Fruit fly (Drosophila melanogaster) whole organism, embryonic: Measurements from ENCODE around the gene CG32720.

ENCODE experiments used
- Atf-2 ChIP-seq: fragments of 200-800 bp; sonication (Bioruptor generic); optimal IDR thresholded peaks from 2 replicates; lab custom pipeline; 2016; ENCODE audit warnings: missing biosample characterization, missing genetic modification characterization
- Awh ChIP-seq: fragments of 200-800 bp; sonication (Bioruptor generic); IDR thresholded peaks from 2 replicates; pipeline ENCODE4, ENCODE4 v1.3.6; 2022; ENCODE audit warnings: missing biosample characterization, missing genetic modification characterization
- B-H2 ChIP-seq: fragments of 200-800 bp; sonication (Bioruptor generic); optimal IDR thresholded peaks from 2 replicates; lab custom pipeline; 2018; ENCODE audit warnings: missing biosample characterization, mild to moderate bottlenecking, missing genetic modification characterization
- Bgb ChIP-seq: fragments of 200-800 bp; sonication (Bioruptor generic); IDR thresholded peaks from 2 replicates; pipeline ENCODE4 v1.3.6; 2022; ENCODE audit warnings: missing biosample characterization, missing genetic modification characterization; ENCODE audit not compliant: partially characterized antibody
- CG11504 ChIP-seq: fragments of 200-800 bp; sonication (Bioruptor generic); optimal IDR thresholded peaks from 3 replicates; lab custom pipeline; 2019; ENCODE audit warnings: missing biosample characterization, mild to moderate bottlenecking, missing genetic modification characterization, moderate library complexity
- CG12299 ChIP-seq: fragments of 200-800 bp; sonication (Bioruptor generic); optimal IDR thresholded peaks from 2 replicates; lab custom pipeline; 2018; ENCODE audit warnings: missing biosample characterization, mild to moderate bottlenecking, missing genetic modification characterization
- CG12942 ChIP-seq: fragments of 200-800 bp; sonication (Bioruptor generic); optimal IDR thresholded peaks from 3 replicates; lab custom pipeline; 2016; ENCODE audit warnings: missing biosample characterization, missing genetic modification characterization
- CG14050 ChIP-seq: fragments of 200-800 bp; sonication (Bioruptor generic); IDR thresholded peaks from 3 replicates; pipeline ENCODE4 v1.3.6; 2022; ENCODE audit warnings: missing biosample characterization, missing genetic modification characterization
- CG16863 ChIP-seq: fragments of 200-800 bp; sonication (Bioruptor generic); optimal IDR thresholded peaks from 3 replicates; lab custom pipeline; 2016; ENCODE audit warnings: missing biosample characterization, missing genetic modification characterization
- CG17829 ChIP-seq: fragments of 200-800 bp; optimal IDR thresholded peaks from 2 replicates; lab custom pipeline; 2019; ENCODE audit warnings: missing biosample characterization, mild to moderate bottlenecking, missing genetic modification characterization, moderate library complexity
- CG2678 ChIP-seq: fragments of 200-800 bp; sonication (Bioruptor generic); optimal IDR thresholded peaks from 3 replicates; lab custom pipeline; 2019; ENCODE audit warnings: missing biosample characterization, mild to moderate bottlenecking, missing genetic modification characterization, moderate library complexity
- CG4404 ChIP-seq: fragments of 200-800 bp; sonication (Bioruptor generic); IDR thresholded peaks from 2 replicates; pipeline ENCODE4 v1.3.6; 2022; ENCODE audit warnings: missing biosample characterization, missing genetic modification characterization
- CG6254 ChIP-seq: fragments of 200-800 bp; sonication (Bioruptor generic); optimal IDR thresholded peaks from 3 replicates; lab custom pipeline; 2017; ENCODE audit warnings: mild to moderate bottlenecking, missing biosample characterization, missing genetic modification reagents, missing genetic modification characterization
- CG7928 ChIP-seq: fragments of 200-800 bp; sonication (Bioruptor generic); optimal IDR thresholded peaks from 2 replicates; lab custom pipeline; 2017; ENCODE audit warnings: missing biosample characterization, mild to moderate bottlenecking, missing genetic modification characterization
- CG8944 ChIP-seq: fragments of 200-800 bp; sonication (Bioruptor generic); optimal IDR thresholded peaks from 3 replicates; lab custom pipeline; 2016; ENCODE audit warnings: missing biosample characterization, missing genetic modification characterization
- CG9609 ChIP-seq: fragments of 200-800 bp; sonication (Bioruptor generic); optimal IDR thresholded peaks from 3 replicates; lab custom pipeline; 2016; ENCODE audit warnings: missing biosample characterization, missing genetic modification characterization
- CG9727 ChIP-seq: fragments of 200-800 bp; sonication (Bioruptor generic); optimal IDR thresholded peaks from 3 replicates; lab custom pipeline; 2017; ENCODE audit warnings: missing biosample characterization, mild to moderate bottlenecking, missing genetic modification characterization
- D19B ChIP-seq: fragments of 200-800 bp; sonication (Bioruptor generic); optimal IDR thresholded peaks from 2 replicates; lab custom pipeline; 2017; ENCODE audit warnings: missing biosample characterization, mild to moderate bottlenecking, missing genetic modification characterization
- Doc3 ChIP-seq: fragments of 200-800 bp; sonication (Bioruptor generic); IDR thresholded peaks from 3 replicates; pipeline ENCODE4 v1.3.6; 2022; ENCODE audit warnings: missing biosample characterization, missing genetic modification characterization; ENCODE audit not compliant: partially characterized antibody
- E2f1 ChIP-seq: fragments of 200-800 bp; sonication (Bioruptor generic); IDR thresholded peaks from 2 replicates; pipeline ENCODE4 v1.3.6; 2022; ENCODE audit warnings: missing biosample characterization, missing genetic modification characterization
- Hand ChIP-seq: fragments of 200-800 bp; sonication (Bioruptor generic); optimal IDR thresholded peaks from 2 replicates; lab custom pipeline; 2017; ENCODE audit warnings: mild to moderate bottlenecking, missing biosample characterization, missing genetic modification reagents, missing genetic modification characterization
- Lhr ChIP-seq: fragments of 200-800 bp; sonication (Bioruptor generic); optimal IDR thresholded peaks from 3 replicates; lab custom pipeline; 2017; ENCODE audit warnings: mild to moderate bottlenecking, missing biosample characterization, missing genetic modification reagents, missing genetic modification characterization
- MTF-1 ChIP-seq: fragments of 200-800 bp; sonication (Bioruptor generic); optimal IDR thresholded peaks from 2 replicates; lab custom pipeline; 2018; ENCODE audit warnings: missing biosample characterization, mild to moderate bottlenecking, missing genetic modification characterization, borderline replicate concordance
- Scr ChIP-seq: fragments of 200-800 bp; sonication (Bioruptor generic); IDR thresholded peaks from 2 replicates; pipeline ENCODE4 v1.3.6; 2022; ENCODE audit warnings: missing biosample characterization, missing genetic modification characterization; ENCODE audit not compliant: partially characterized antibody
- Usf ChIP-seq: fragments of 200-800 bp; sonication (Bioruptor generic); optimal IDR thresholded peaks from 2 replicates; lab custom pipeline; 2017; ENCODE audit warnings: missing genotype, missing biosample characterization, missing genetic modification characterization
- amos ChIP-seq: fragments of 200-800 bp; sonication (Bioruptor generic); IDR thresholded peaks from 2 replicates; pipeline ENCODE4 v1.3.6; 2022; ENCODE audit warnings: missing biosample characterization, missing genetic modification characterization; ENCODE audit not compliant: partially characterized antibody
- bbx ChIP-seq: fragments of 200-800 bp; sonication (Bioruptor generic); IDR thresholded peaks from 2 replicates; pipeline ENCODE4 v1.3.6; 2022; ENCODE audit warnings: missing biosample characterization, missing genetic modification characterization; ENCODE audit not compliant: partially characterized antibody
- bcd ChIP-seq: fragments of 200-800 bp; sonication (Bioruptor generic); optimal IDR thresholded peaks from 2 replicates; lab custom pipeline; 2017; ENCODE audit warnings: missing biosample characterization, mild to moderate bottlenecking, missing genetic modification characterization
- caup ChIP-seq: fragments of 200-800 bp; sonication (Bioruptor generic); optimal IDR thresholded peaks from 3 replicates; lab custom pipeline; 2017; ENCODE audit warnings: missing biosample characterization, mild to moderate bottlenecking, missing genetic modification characterization, moderate library complexity; ENCODE audit not compliant: severe bottlenecking
- chn ChIP-seq: fragments of 200-800 bp; sonication (Bioruptor generic); optimal IDR thresholded peaks from 2 replicates; lab custom pipeline; 2016; ENCODE audit warnings: missing biosample characterization, missing genetic modification characterization
- ci ChIP-seq: fragments of 200-800 bp; sonication (Bioruptor generic); IDR thresholded peaks from 3 replicates; pipeline ENCODE4 v1.3.6; 2022; ENCODE audit warnings: missing biosample characterization, missing genetic modification characterization
- da ChIP-seq: fragments of 200-800 bp; sonication (Bioruptor generic); optimal IDR thresholded peaks from 2 replicates; lab custom pipeline; 2016; ENCODE audit warnings: missing biosample characterization, missing genetic modification characterization
- dm ChIP-seq: fragments of 200-800 bp; sonication (Bioruptor generic); optimal IDR thresholded peaks from 3 replicates; lab custom pipeline; 2016; ENCODE audit warnings: missing biosample characterization, missing genetic modification characterization
- dmrt11E ChIP-seq: fragments of 200-800 bp; sonication (Bioruptor generic); optimal IDR thresholded peaks from 3 replicates; lab custom pipeline; 2018; ENCODE audit warnings: missing biosample characterization, mild to moderate bottlenecking, missing genetic modification characterization, moderate library complexity
- gcm ChIP-seq: fragments of 200-800 bp; sonication (Bioruptor generic); optimal IDR thresholded peaks from 2 replicates; lab custom pipeline; 2019; ENCODE audit warnings: missing biosample characterization, mild to moderate bottlenecking, missing genetic modification characterization, moderate library complexity
- gsb ChIP-seq: fragments of 200-800 bp; sonication (Bioruptor generic); IDR thresholded peaks from 2 replicates; pipeline ENCODE4 v1.3.6; 2022; ENCODE audit warnings: missing biosample characterization, missing genetic modification characterization
- ind ChIP-seq: fragments of 200-800 bp; sonication (Bioruptor generic); optimal IDR thresholded peaks from 3 replicates; lab custom pipeline; 2016; ENCODE audit warnings: missing biosample characterization, missing genetic modification characterization
- inv ChIP-seq: fragments of 200-800 bp; sonication (Bioruptor generic); IDR thresholded peaks from 2 replicates; pipeline ENCODE4 v1.3.6; 2022; ENCODE audit warnings: missing biosample characterization, missing genetic modification characterization; ENCODE audit not compliant: partially characterized antibody
- lbe ChIP-seq: fragments of 200-800 bp; sonication (Bioruptor generic); optimal IDR thresholded peaks from 2 replicates; lab custom pipeline; 2016; ENCODE audit warnings: missing biosample characterization, mild to moderate bottlenecking, missing genetic modification characterization
- nerfin-2 ChIP-seq: fragments of 200-800 bp; sonication (Bioruptor generic); IDR thresholded peaks from 2 replicates; pipeline ENCODE4 v1.3.6; 2022; ENCODE audit warnings: missing biosample characterization, missing genetic modification characterization; ENCODE audit not compliant: partially characterized antibody
- prd ChIP-seq, 3 experiments: fragments of >200 bp in 2 of 3; fragments of 200-800 bp in 1 of 3; sonication (Bioruptor generic) in 1 of 3; optimal IDR thresholded peaks in 2 of 3; IDR thresholded peaks in 1 of 3; 2 replicates in 2 of 3; 3 replicates in 1 of 3; pipeline versions ENCODE4 v1.3.6 to Lab custom; 2017 to 2022; ENCODE audit warnings: missing biosample characterization in 1 of 3, missing genetic modification characterization in 1 of 3
- slbo ChIP-seq: fragments of 200-800 bp; sonication (Bioruptor generic); IDR thresholded peaks from 2 replicates; pipeline ENCODE4 v1.3.6; 2022; ENCODE audit warnings: missing biosample characterization, missing genetic modification characterization
- slp2 ChIP-seq: fragments of 200-800 bp; sonication (Bioruptor generic); optimal IDR thresholded peaks from 2 replicates; lab custom pipeline; 2016; ENCODE audit warnings: missing biosample characterization, missing genetic modification characterization
- sna ChIP-seq: fragments of 200-800 bp; sonication (Bioruptor generic); IDR thresholded peaks from 2 replicates; pipeline ENCODE4 v1.3.6; 2022; ENCODE audit warnings: missing biosample characterization, missing genetic modification characterization; ENCODE audit not compliant: partially characterized antibody
- stc ChIP-seq: fragments of 200-800 bp; sonication (Bioruptor generic); IDR thresholded peaks from 2 replicates; pipeline ENCODE4 v1.3.6; 2022; ENCODE audit warnings: missing biosample characterization, missing genetic modification characterization
- tio ChIP-seq: fragments of 200-800 bp; sonication (Bioruptor generic); optimal IDR thresholded peaks from 2 replicates; lab custom pipeline; 2017; ENCODE audit warnings: missing biosample characterization, missing genetic modification characterization, inconsistent platforms
- unpg ChIP-seq: fragments of 200-800 bp; sonication (Bioruptor generic); optimal IDR thresholded peaks from 3 replicates; lab custom pipeline; 2018; ENCODE audit warnings: missing biosample characterization, mild to moderate bottlenecking, missing genetic modification characterization, moderate library complexity
- vfl ChIP-seq: fragments of 200-800 bp; sonication (Bioruptor generic); optimal IDR thresholded peaks from 2 replicates; lab custom pipeline; 2016; ENCODE audit warnings: missing biosample characterization, missing genetic modification characterization
- wek ChIP-seq: fragments of 200-800 bp; sonication (Bioruptor generic); optimal IDR thresholded peaks from 3 replicates; lab custom pipeline; 2018; ENCODE audit warnings: missing biosample characterization, mild to moderate bottlenecking, missing genetic modification characterization, moderate library complexity
- wor ChIP-seq: fragments of 200-800 bp; sonication (Bioruptor generic); IDR thresholded peaks from 2 replicates; pipeline ENCODE4 v1.3.6; 2022; ENCODE audit warnings: missing biosample characterization, missing genetic modification characterization

Gene CG32720

dm6 chrX:7556270-7556669 is 19.5 kb upstream of the CG32720 start (continued):
- TF ChIP-seq nerfin-2 (no peak), CG2678 (peak; percentile 27), Lhr (GFP tag; lab: Kevin White, UChicago) (no peak), CG4404 (peak; percentile 39; the same call in 1 of the 2 replicates), CG11504 (tag; lab: Kevin White, UChicago) (peak; percentile 41), dmrt11E (tag; lab: Kevin White, UChicago) (peak; percentile 55), Atf-2 (GFP tag; lab: Kevin White, UChicago) (no peak), CG6254 (GFP tag; lab: Kevin White, UChicago) (peak; percentile 12), CG9609 (no peak), slp2 (GFP tag; lab: Kevin White, UChicago) (no peak), CG16863 (GFP tag; lab: Kevin White, UChicago) (no peak), wor (GFP tag; lab: Robert Waterston, UW) (no peak), CG12299 (tag; lab: Kevin White, UChicago) (no peak), unpg (GFP tag; lab: Kevin White, UChicago) (peak; percentile 18), CG17829 (tag; lab: Kevin White, UChicago) (peak; percentile 39), D19B (no peak), amos (GFP tag; lab: Robert Waterston, UW) (no peak), Usf (GFP tag; lab: Kevin White, UChicago) (peak; percentile 6), gcm (GFP tag; lab: Kevin White, UChicago) (no peak), Awh (GFP tag; lab: Robert Waterston, UW) (no peak), Bgb (GFP tag; lab: Robert Waterston, UW) (no peak), wek (no peak), tio (GFP tag; lab: Kevin White, UChicago) (no peak), bcd (GFP tag; lab: Kevin White, UChicago) (no peak), dm (GFP tag; lab: Kevin White, UChicago) (no peak), gsb (GFP tag; lab: Robert Waterston, UW) (no peak), CG12942 (GFP tag; lab: Kevin White, UChicago) (no peak), lbe (GFP tag; lab: Kevin White, UChicago) (no peak), CG8944 (GFP tag; lab: Kevin White, UChicago) (no peak), ind (GFP tag; lab: Kevin White, UChicago) (no peak), CG14050 (GFP tag; lab: Robert Waterston, UW) (no peak), caup (GFP tag; lab: Kevin White, UChicago) (no peak), Scr (no peak), sna (no peak), B-H2 (GFP tag; lab: Kevin White, UChicago) (no peak), bbx (no peak), ci (GFP tag; lab: Robert Waterston, UW) (no peak), inv (GFP tag; lab: Robert Waterston, UW) (no peak), vfl (GFP tag; lab: Kevin White, UChicago) (no peak), da (no peak), E2f1 (GFP tag; lab: Robert Waterston, UW) (no peak), stc (no peak), MTF-1 (GFP tag; lab: Kevin White, UChicago) (no peak), CG7928 (GFP tag; lab: Kevin White, UChicago) (no peak), slbo (GFP tag; lab: Robert Waterston, UW) (no peak), CG9727 (GFP tag; lab: Kevin White, UChicago) (peak; percentile 48), Hand (GFP tag; lab: Kevin White, UChicago) (no peak), Doc3 (GFP tag; lab: Robert Waterston, UW) (no peak), chn (GFP tag; lab: Kevin White, UChicago) (no peak), prd (optimal IDR thresholded peaks at IDR 0.05; lab: Kevin White, UChicago) (no peak), prd (GFP tag; IDR thresholded peaks at IDR 0.05; lab: Robert Waterston, UW) (peak; percentile 56; the same call in 2 of the 3 replicates)
